Worm (Caenorhabditis elegans) whole organism, young adult: ENCODE measurements around the gene T24F1.7.
A peak's percentile ranks its signal among the peaks of the same experiment; 100 is the strongest.

ENCODE experiments used
- B0336.3 ChIP-seq: fragments of 200-800 bp; sonication (Bioruptor generic); IDR thresholded peaks from 2 replicates; pipeline ENCODE4 v1.3.6; 2022; ENCODE audit warnings: missing genetic modification characterization, missing compliant biosample characterization
- C06A6.2 ChIP-seq: fragments of 200-800 bp; sonication (Bioruptor generic); conservative IDR thresholded peaks from 2 replicates; pipeline ENCODE4 v1.3.6; 2022; ENCODE audit warnings: missing genetic modification characterization, missing compliant biosample characterization
- C17E4.6 ChIP-seq: fragments of 200-800 bp; sonication (Bioruptor generic); IDR thresholded peaks from 2 replicates; pipeline ENCODE4 v1.3.6; 2022; ENCODE audit warnings: missing genetic modification reagents, missing genetic modification characterization, missing compliant biosample characterization
- F49E8.2 ChIP-seq: sonication (generic microtip); optimal IDR thresholded peaks from 3 replicates; lab custom pipeline; 2017; ENCODE audit warnings: missing genetic modification characterization, mild to moderate bottlenecking, missing compliant biosample characterization, antibody characterized with exemption, moderate library complexity; ENCODE audit not compliant: insufficient read depth
- F55B11.4 ChIP-seq: sonication (generic microtip); optimal IDR thresholded peaks from 2 replicates; lab custom pipeline; 2016; ENCODE audit warnings: missing compliant biosample characterization, missing genetic modification characterization, borderline replicate concordance; ENCODE audit not compliant: insufficient read depth
- F57A8.1 ChIP-seq: fragments of 200-800 bp; sonication (Bioruptor generic); optimal IDR thresholded peaks from 2 replicates; lab custom pipeline; 2018; ENCODE audit warnings: mild to moderate bottlenecking, missing genetic modification characterization, moderate library complexity, missing compliant biosample characterization
- K12H6.12 ChIP-seq: fragments of 200-800 bp; sonication (Bioruptor generic); optimal IDR thresholded peaks from 2 replicates; lab custom pipeline; 2018; ENCODE audit warnings: mild to moderate bottlenecking, missing genetic modification characterization, missing compliant biosample characterization
- Y53F4B.3 ChIP-seq: fragments of 200-800 bp; sonication (Bioruptor generic); IDR thresholded peaks from 2 replicates; pipeline ENCODE4 v1.3.6; 2022; ENCODE audit warnings: missing genetic modification reagents, missing genetic modification characterization, missing compliant biosample characterization
- Y53G8AR.9 ChIP-seq: fragments of 200-800 bp; sonication (Bioruptor generic); conservative IDR thresholded peaks from 2 replicates; pipeline ENCODE4 v1.3.6; 2022; ENCODE audit warnings: missing genetic modification reagents, missing genetic modification characterization, missing compliant biosample characterization
- Y56A3A.18 ChIP-seq: fragments of 200-800 bp; sonication (Bioruptor generic); IDR thresholded peaks from 2 replicates; pipeline ENCODE4 v1.3.6; 2022; ENCODE audit warnings: missing genetic modification reagents, missing genetic modification characterization, missing compliant biosample characterization
- ama-1 ChIP-seq, 3 experiments: fragments of 150-350 bp in 1 of 3; sonication (generic microtip) in 2 of 3; optimal IDR thresholded peaks; 2 replicates each; lab custom pipeline; 2014 to 2018; ENCODE audit warnings: missing biosample characterization in 2 of 3, missing genetic modification characterization in 2 of 3, missing genetic modification reagents in 2 of 3
- athp-1 ChIP-seq: sonication (generic microtip); optimal IDR thresholded peaks from 2 replicates; lab custom pipeline; 2017; ENCODE audit warnings: mild to moderate bottlenecking, missing genetic modification characterization, missing compliant biosample characterization
- ccch-3 ChIP-seq: fragments of 200-800 bp; sonication (Bioruptor generic); optimal IDR thresholded peaks from 2 replicates; lab custom pipeline; 2018; ENCODE audit warnings: mild to moderate bottlenecking, missing genetic modification characterization, missing compliant biosample characterization
- cebp-1 ChIP-seq, 2 experiments: fragments of 200-800 bp in 1 of 2; sonication (Bioruptor generic) in 1 of 2; sonication (generic microtip) in 1 of 2; IDR thresholded peaks in 1 of 2; optimal IDR thresholded peaks in 1 of 2; 2 replicates each; pipeline versions ENCODE4 v1.3.6 to Lab custom; 2017 to 2022; ENCODE audit warnings: missing compliant biosample characterization in 2 of 2, missing genetic modification characterization in 2 of 2, mild to moderate bottlenecking in 1 of 2, missing genetic modification reagents in 1 of 2, moderate library complexity in 1 of 2
- ceh-79 ChIP-seq: sonication (generic microtip); optimal IDR thresholded peaks from 2 replicates; lab custom pipeline; 2017; ENCODE audit warnings: mild to moderate bottlenecking, missing genetic modification characterization, missing compliant biosample characterization
- ceh-91 ChIP-seq: fragments of 200-800 bp; sonication (Bioruptor generic); IDR thresholded peaks from 2 replicates; pipeline ENCODE4 v1.3.6; 2022; ENCODE audit warnings: missing genetic modification reagents, missing genetic modification characterization, missing compliant biosample characterization
- chd-7 ChIP-seq: sonication (generic microtip); optimal IDR thresholded peaks from 2 replicates; lab custom pipeline; 2016; ENCODE audit warnings: mild to moderate bottlenecking, missing genetic modification characterization, moderate library complexity, missing compliant biosample characterization
- dox-1 ChIP-seq: fragments of 200-800 bp; sonication (Bioruptor generic); IDR thresholded peaks from 2 replicates; pipeline ENCODE4 v1.3.6; 2022; ENCODE audit warnings: missing genetic modification reagents, missing genetic modification characterization, missing compliant biosample characterization
- dpff-1 ChIP-seq: sonication (generic microtip); optimal IDR thresholded peaks from 2 replicates; lab custom pipeline; 2017; ENCODE audit warnings: mild to moderate bottlenecking, missing genetic modification characterization, missing compliant biosample characterization
- dpl-1 ChIP-seq: fragments of 150-350 bp; optimal IDR thresholded peaks from 2 replicates; lab custom pipeline; 2014; ENCODE audit warnings: missing biosample characterization, missing genetic modification reagents, missing genetic modification characterization
- gei-17 ChIP-seq: fragments of 200-800 bp; sonication (Bioruptor generic); optimal IDR thresholded peaks from 2 replicates; lab custom pipeline; 2018; ENCODE audit warnings: mild to moderate bottlenecking, missing genetic modification characterization, missing compliant biosample characterization
- hlh-26 ChIP-seq: fragments of 200-800 bp; sonication (Bioruptor generic); conservative IDR thresholded peaks from 2 replicates; pipeline ENCODE4 v1.3.6; 2022; ENCODE audit warnings: missing genetic modification reagents, missing genetic modification characterization, missing compliant biosample characterization
- hrde-1 ChIP-seq: sonication (generic microtip); optimal IDR thresholded peaks from 2 replicates; lab custom pipeline; 2016; ENCODE audit warnings: missing genetic modification characterization, mild to moderate bottlenecking, missing compliant biosample characterization, moderate library complexity, missing genotype, missing genetic modification reagents, borderline replicate concordance
- hsf-1 ChIP-seq: fragments of 200-800 bp; sonication (Bioruptor generic); IDR thresholded peaks from 2 replicates; pipeline ENCODE4 v1.3.6; 2022; ENCODE audit warnings: missing genetic modification reagents, missing genetic modification characterization, missing compliant biosample characterization
- let-526 ChIP-seq: fragments of 200-800 bp; sonication (Bioruptor generic); IDR thresholded peaks from 2 replicates; pipeline ENCODE4 v1.3.6; 2022; ENCODE audit warnings: missing genetic modification reagents, missing genetic modification characterization, missing compliant biosample characterization
- lin-26 ChIP-seq: fragments of 200-800 bp; sonication (Bioruptor generic); IDR thresholded peaks from 2 replicates; pipeline ENCODE4 v1.3.6; 2022; ENCODE audit warnings: missing genetic modification reagents, missing genetic modification characterization, missing compliant biosample characterization
- lin-40 ChIP-seq: sonication (generic microtip); optimal IDR thresholded peaks from 2 replicates; lab custom pipeline; 2016; ENCODE audit warnings: missing genetic modification characterization, mild to moderate bottlenecking, missing compliant biosample characterization, missing genotype, missing genetic modification reagents
- lir-1 ChIP-seq: fragments of 200-800 bp; sonication (Bioruptor generic); conservative IDR thresholded peaks from 2 replicates; pipeline ENCODE4 v1.3.6; 2022; ENCODE audit warnings: missing genetic modification reagents, missing genetic modification characterization, missing compliant biosample characterization
- madf-10 ChIP-seq: sonication (generic microtip); optimal IDR thresholded peaks from 2 replicates; lab custom pipeline; 2016; ENCODE audit warnings: mild to moderate bottlenecking, missing genetic modification characterization, missing compliant biosample characterization
- madf-3 ChIP-seq: fragments of 200-800 bp; sonication (Bioruptor generic); IDR thresholded peaks from 2 replicates; pipeline ENCODE4 v1.3.6; 2022; ENCODE audit warnings: missing genetic modification reagents, missing genetic modification characterization, missing compliant biosample characterization
- mel-28 ChIP-seq: sonication (generic microtip); optimal IDR thresholded peaks from 2 replicates; lab custom pipeline; 2016; ENCODE audit warnings: borderline replicate concordance, mild to moderate bottlenecking, missing genetic modification characterization, missing compliant biosample characterization
- nfya-1 ChIP-seq: sonication (generic microtip); optimal IDR thresholded peaks from 2 replicates; lab custom pipeline; 2017; ENCODE audit warnings: antibody characterized with exemption, missing compliant biosample characterization, missing genetic modification characterization, borderline replicate concordance; ENCODE audit not compliant: insufficient read depth
- nhr-179 ChIP-seq: sonication (generic microtip); optimal IDR thresholded peaks from 2 replicates; lab custom pipeline; 2016; ENCODE audit warnings: mild to moderate bottlenecking, missing genetic modification characterization, missing compliant biosample characterization
- repo-1 ChIP-seq: sonication (generic microtip); optimal IDR thresholded peaks from 2 replicates; lab custom pipeline; 2017; ENCODE audit warnings: mild to moderate bottlenecking, missing genetic modification characterization, missing compliant biosample characterization
- snpc-1.3 ChIP-seq: sonication (generic microtip); optimal IDR thresholded peaks from 2 replicates; lab custom pipeline; 2017; ENCODE audit warnings: missing genetic modification characterization, mild to moderate bottlenecking, missing compliant biosample characterization, antibody characterized with exemption, moderate library complexity, missing genotype, missing genetic modification reagents; ENCODE audit not compliant: insufficient read depth
- snpc-3.4 ChIP-seq: sonication (generic microtip); optimal IDR thresholded peaks from 2 replicates; lab custom pipeline; 2017; ENCODE audit warnings: missing genetic modification characterization, mild to moderate bottlenecking, missing compliant biosample characterization, antibody characterized with exemption, moderate library complexity, missing genotype, missing genetic modification reagents
- snpc-4 ChIP-seq, 5 experiments: fragments of 150-350 bp in 1 of 5; sonication (generic microtip) in 4 of 5; optimal IDR thresholded peaks; 2 replicates each; lab custom pipeline; 2014 to 2018; ENCODE audit warnings: missing genetic modification characterization in 5 of 5, missing biosample characterization in 3 of 5, antibody characterized with exemption in 2 of 5, mild to moderate bottlenecking in 2 of 5, missing compliant biosample characterization in 2 of 5, missing genotype in 2 of 5, moderate library complexity in 2 of 5, missing genetic modification reagents in 1 of 5
- sptf-2 ChIP-seq: fragments of 200-800 bp; sonication (Bioruptor generic); optimal IDR thresholded peaks from 2 replicates; lab custom pipeline; 2018; ENCODE audit warnings: mild to moderate bottlenecking, missing genetic modification characterization, missing compliant biosample characterization
- tbp1 ChIP-seq: fragments of 200-800 bp; sonication (Bioruptor generic); optimal IDR thresholded peaks from 2 replicates; lab custom pipeline; 2018; ENCODE audit warnings: mild to moderate bottlenecking, missing genetic modification characterization, missing compliant biosample characterization
- tlf-1 ChIP-seq: fragments of 200-800 bp; sonication (Bioruptor generic); optimal IDR thresholded peaks from 2 replicates; lab custom pipeline; 2018; ENCODE audit warnings: mild to moderate bottlenecking, missing genetic modification characterization, missing compliant biosample characterization
- unc-130 ChIP-seq: sonication (generic microtip); optimal IDR thresholded peaks from 2 replicates; lab custom pipeline; 2016; ENCODE audit warnings: missing genetic modification reagents, missing genetic modification characterization, missing compliant biosample characterization

The T24F1.7 gene

ce11 chrII:11343300-11343869, 31.1 kb downstream of the T24F1.7 start, which contains the start of gene lgc-20:
lgc-20 (minus strand) TSS chrII:11343610.
- TF ChIP-seq dox-1 (GFP tag; lab: Robert Waterston, UW), result no peak
- TF ChIP-seq ceh-91, result 0 out of 2 replicates have a peak, but pooled peaks have one; percentile 4
- no peak for TF ChIP-seq nhr-179
- TF ChIP-seq ceh-79 (tag; lab: Kevin White, UChicago), result no peak
- peak; percentile 59; the same call in 1 of the 2 replicates for TF ChIP-seq lin-26 (GFP tag; lab: Robert Waterston, UW)
- no peak for TF ChIP-seq dpff-1 (tag; lab: Kevin White, UChicago)
- TF ChIP-seq F49E8.2 (tag; lab: Kevin White, UChicago), result no peak
- 0 out of 2 replicates have a peak, but pooled peaks have one; percentile 18 for TF ChIP-seq madf-3 (GFP tag; lab: Robert Waterston, UW)
- no peak for TF ChIP-seq F57A8.1 (GFP tag; lab: Kevin White, UChicago)
- TF ChIP-seq hlh-26 (GFP tag; lab: Robert Waterston, UW), result no peak
- peak; percentile 58; the same call in 1 of the 2 replicates for TF ChIP-seq hsf-1 (GFP tag; lab: Robert Waterston, UW)

ce11 chrII:11344554-11344953, 32.2 kb downstream of the T24F1.7 start:
- TF ChIP-seq lin-40 (tag; lab: Kevin White, UChicago) (no peak), mel-28 (tag; lab: Kevin White, UChicago) (no peak), snpc-3.4 (tag; lab: Kevin White, UChicago) (no peak), let-526 (no peak), ccch-3 (GFP tag; lab: Kevin White, UChicago) (no peak), snpc-4 (GFP tag; optimal IDR thresholded peaks at IDR 0.05; lab: Kevin White, UChicago) (no peak), snpc-4 (tag; optimal IDR thresholded peaks at IDR 0.05; lab: Kevin White, UChicago) (no peak), C06A6.2 (no peak), C17E4.6 (GFP tag; lab: Robert Waterston, UW) (no peak)

- TF ChIP-seq madf-10 (tag; lab: Kevin White, UChicago), result peak; percentile 30
- TF ChIP-seq hrde-1 (tag; lab: Kevin White, UChicago), result no peak
- peak; percentile 77 for TF ChIP-seq Y53G8AR.9
- TF ChIP-seq ama-1 (optimal IDR thresholded peaks at IDR 0.05; lab: Kevin White, UChicago), result peak; percentile 81
- peak in 1 of 2 experiments; percentile 19 for TF ChIP-seq ama-1 (GFP tag; optimal IDR thresholded peaks at IDR 0.05; lab: Kevin White, UChicago)
- TF ChIP-seq snpc-1.3, result no peak
- TF ChIP-seq tlf-1 (GFP tag; lab: Kevin White, UChicago), result peak; percentile 72
- TF ChIP-seq Y56A3A.18 (GFP tag; lab: Robert Waterston, UW), result 0 out of 2 replicates have a peak, but pooled peaks have one; percentile 57
- peak; percentile 5 for TF ChIP-seq K12H6.12 (tag; lab: Kevin White, UChicago)
- no peak for TF ChIP-seq sptf-2 (GFP tag; lab: Kevin White, UChicago)
- TF ChIP-seq lir-1 (GFP tag; lab: Robert Waterston, UW), result 0 out of 2 replicates have a peak, but pooled peaks have one; percentile 46
- TF ChIP-seq Y53F4B.3 (GFP tag; lab: Robert Waterston, UW), result no peak
- TF ChIP-seq cebp-1 (GFP tag; IDR thresholded peaks at IDR 0.05; lab: Robert Waterston, UW), result no peak
- peak; percentile 73 for TF ChIP-seq cebp-1 (tag; optimal IDR thresholded peaks at IDR 0.05; lab: Kevin White, UChicago)
- peak; percentile 38 for TF ChIP-seq athp-1 (tag; lab: Kevin White, UChicago)
- peak; percentile 85 for TF ChIP-seq dpl-1 (GFP tag; lab: Kevin White, UChicago)
- TF ChIP-seq tbp1 (GFP tag; lab: Kevin White, UChicago), result peak; percentile 63
- no peak for TF ChIP-seq unc-130 (GFP tag; lab: Kevin White, UChicago)
- peak; percentile 23 for TF ChIP-seq snpc-3.4 (tag; lab: Kevin White, UChicago)
- no peak for TF ChIP-seq F55B11.4 (tag; lab: Kevin White, UChicago)
- TF ChIP-seq snpc-4 (GFP tag; optimal IDR thresholded peaks at IDR 0.05; lab: Kevin White, UChicago), result no peak
- peak; percentile 32 to 70 (median 51) for TF ChIP-seq snpc-4 (tag; optimal IDR thresholded peaks at IDR 0.05; lab: Kevin White, UChicago)
- TF ChIP-seq chd-7, result no peak
- no peak for TF ChIP-seq gei-17 (GFP tag; lab: Kevin White, UChicago)
- peak; percentile 60 for TF ChIP-seq repo-1 (tag; lab: Kevin White, UChicago)
- TF ChIP-seq nfya-1 (tag; lab: Kevin White, UChicago), result no peak
- peak; percentile 85 for TF ChIP-seq B0336.3 (GFP tag; lab: Robert Waterston, UW)
These were observed 33.3 kb downstream of the T24F1.7 start, which contains the start of gene nduf-11 for ce11 chrII:11345570-11346029. nduf-11 (minus strand) TSS chrII:11345620.
